Worm (Caenorhabditis elegans): ENCODE measurements around the gene K12H4.3.

ce11 chrIII:8069206-8069605 lies 23.4 kb downstream of the K12H4.3 start:
- no peak for TF ChIP-seq him-1 (tag; optimal IDR thresholded peaks at IDR 0.05)
- TF ChIP-seq W03F9.2 (tag; optimal IDR thresholded peaks at IDR 0.05): no peak
- no peak for TF ChIP-seq dao-5 (tag; optimal IDR thresholded peaks at IDR 0.05)
